Worm (Caenorhabditis elegans) whole organism, L1 larva: ENCODE results near the gene str-86.

Experiments used
- blmp-1 ChIP-seq: fragments of 150-350 bp; optimal IDR thresholded peaks from 2 replicates; lab custom pipeline; 2014; ENCODE audit warnings: missing biosample characterization, missing genetic modification characterization
- efl-1 ChIP-seq, 4 experiments: fragments of 150-350 bp; optimal IDR thresholded peaks in 3 of 4; peaks in 1 of 4; 1 replicate in 1 of 4; 2 replicates in 3 of 4; lab custom pipeline; 2014; ENCODE audit warnings: missing biosample characterization in 2 of 4, missing genetic modification characterization in 2 of 4, missing genetic modification reagents in 2 of 4
- elt-2 ChIP-seq: sonication (generic microtip); optimal IDR thresholded peaks from 2 replicates; lab custom pipeline; 2016; ENCODE audit warnings: missing genetic modification characterization, mild to moderate bottlenecking, inconsistent platforms, missing compliant biosample characterization, missing genetic modification reagents
- jun-1 ChIP-seq: fragments of 150-350 bp; optimal IDR thresholded peaks from 2 replicates; lab custom pipeline; 2014; ENCODE audit warnings: missing biosample characterization, missing genetic modification reagents, missing genetic modification characterization
- lin-14 ChIP-seq: fragments of 200-800 bp; sonication (Bioruptor generic); optimal IDR thresholded peaks from 2 replicates; lab custom pipeline; 2018; ENCODE audit warnings: mild to moderate bottlenecking, missing genetic modification characterization, moderate library complexity, missing compliant biosample characterization
- lin-35 ChIP-seq, 2 experiments: fragments of 150-350 bp; optimal IDR thresholded peaks; 2 replicates each; lab custom pipeline; 2014; ENCODE audit warnings: missing biosample characterization in 2 of 2, missing genetic modification characterization in 2 of 2, missing genetic modification reagents in 2 of 2
- nhr-47 ChIP-seq: sonication (generic microtip); optimal IDR thresholded peaks from 2 replicates; lab custom pipeline; 2016; ENCODE audit warnings: mild to moderate bottlenecking, missing genetic modification characterization, moderate library complexity, missing compliant biosample characterization
- tbx-2 ChIP-seq: sonication (generic microtip); optimal IDR thresholded peaks from 2 replicates; lab custom pipeline; 2016; ENCODE audit warnings: missing genetic modification characterization, missing compliant biosample characterization

The str-86 gene

ce11 chrV:8934264-8934663 is 49.2 kb downstream of the str-86 start:
- TF ChIP-seq jun-1 (tag; lab: Kevin White, UChicago): peak; percentile 25
- no peak for TF ChIP-seq efl-1 (optimal IDR thresholded peaks at IDR 0.05; lab: Kevin White, UChicago)
- peak in 1 of 2 experiments; percentile 51 for TF ChIP-seq efl-1 (GFP tag; optimal IDR thresholded peaks at IDR 0.05 in 1 of 2; lab: Kevin White, UChicago)
- TF ChIP-seq blmp-1 (tag; lab: Kevin White, UChicago): peak; percentile 52
- TF ChIP-seq tbx-2 (tag; lab: Kevin White, UChicago): no peak
- peak; percentile 40 for TF ChIP-seq lin-14 (GFP tag; lab: Kevin White, UChicago)
- peak; percentile 4 for TF ChIP-seq elt-2
- TF ChIP-seq lin-35 (GFP tag; optimal IDR thresholded peaks at IDR 0.05; lab: Kevin White, UChicago): peak in 1 of 2 experiments; percentile 7
- no peak for TF ChIP-seq nhr-47
